Worm (Caenorhabditis elegans): ENCODE data around the gene wrt-10.
A peak's percentile ranks its signal among the peaks of the same experiment; 100 is the strongest.

The wrt-10 gene

DNA sequence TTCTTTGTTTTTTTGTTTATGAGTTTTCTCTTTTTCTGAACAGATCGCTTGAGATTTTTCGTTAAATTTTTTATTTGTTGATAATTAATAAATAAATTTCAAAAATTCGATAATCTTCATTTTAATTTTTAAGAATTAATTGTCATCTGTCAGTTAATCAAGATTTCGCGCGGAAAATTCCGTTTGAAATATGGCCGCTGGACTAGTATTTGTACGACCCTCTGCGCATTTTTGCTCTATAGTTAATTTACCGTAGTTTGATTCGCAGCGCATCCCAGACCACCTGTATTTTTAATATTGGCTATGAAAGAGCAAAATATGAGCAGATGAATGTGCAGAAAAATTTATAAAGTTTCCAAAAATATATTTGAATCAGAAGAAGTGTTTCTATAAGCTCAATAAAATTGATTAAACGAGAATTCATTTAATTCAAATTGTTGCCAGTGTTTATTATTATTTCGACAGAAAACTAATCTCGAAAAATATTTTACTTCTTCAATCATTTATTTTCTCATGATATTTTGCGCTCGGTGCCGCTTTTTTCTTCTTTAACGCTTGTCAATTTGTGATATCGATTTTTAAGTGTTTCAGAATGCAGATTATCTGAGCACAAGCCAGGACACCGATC is 3.4 kb upstream of the wrt-10 start, which contains the start of gene nfi-1:
TSS of gene nfi-1 (plus strand) at position 578 of the 628 bp plus-strand sequence.
- TF ChIP-seq lsl-1 (GFP tag; optimal IDR thresholded peaks at IDR 0.05) (peak; percentile 49), Y53G8AR.9 (GFP tag; conservative IDR thresholded peaks at IDR 0.05) (no peak), B0336.3 (GFP tag; IDR thresholded peaks at IDR 0.05) (no peak), bed-2 (GFP tag; IDR thresholded peaks at IDR 0.05) (no peak), hmg-1.2 (GFP tag; IDR thresholded peaks at IDR 0.05) (no peak; the same call in 1 of the 2 replicates), ceh-58 (GFP tag; IDR thresholded peaks at IDR 0.05) (no peak), F57C9.4 (tag; optimal IDR thresholded peaks at IDR 0.05) (no peak), ztf-28 (GFP tag; IDR thresholded peaks at IDR 0.05) (no peak), lin-35 (GFP tag; optimal IDR thresholded peaks at IDR 0.05) (peak in 1 of 3 experiments; percentile 42), B0035.1 (tag; optimal IDR thresholded peaks at IDR 0.05) (no peak), attf-5 (GFP tag; optimal IDR thresholded peaks at IDR 0.05) (peak; percentile 57), xnd-1 (tag; optimal IDR thresholded peaks at IDR 0.05) (no peak), nfya-2 (GFP tag; IDR thresholded peaks at IDR 0.05) (no peak), unc-62 (GFP tag; optimal IDR thresholded peaks at IDR 0.05) (no peak), let-526 (GFP tag; IDR thresholded peaks at IDR 0.05) (no peak), D2030.7 (GFP tag; IDR thresholded peaks at IDR 0.05) (no peak), ets-4 (GFP tag; optimal IDR thresholded peaks at IDR 0.05) (no peak), ccch-3 (GFP tag; optimal IDR thresholded peaks at IDR 0.05) (no peak), pha-4 (tag; optimal IDR thresholded peaks at IDR 0.05) (no peak), ceh-27 (GFP tag; optimal IDR thresholded peaks at IDR 0.05) (peak; percentile 51), ztf-18 (tag; optimal IDR thresholded peaks at IDR 0.05) (no peak), bed-1 (GFP tag; IDR thresholded peaks at IDR 0.05) (no peak), lin-40 (tag; optimal IDR thresholded peaks at IDR 0.05) (no peak), F37B4.10 (GFP tag; IDR thresholded peaks at IDR 0.05) (no peak), T07F8.4 (tag; optimal IDR thresholded peaks at IDR 0.05) (no peak), nfyb-1 (GFP tag; IDR thresholded peaks at IDR 0.05) (no peak), egl-44 (GFP tag; IDR thresholded peaks at IDR 0.05) (no peak), Y95B8A.8 (GFP tag; IDR thresholded peaks at IDR 0.05) (no peak), ekl-4 (GFP tag; IDR thresholded peaks at IDR 0.05) (no peak), F52B5.7 (tag; optimal IDR thresholded peaks at IDR 0.05) (no peak), ceh-79 (tag; optimal IDR thresholded peaks at IDR 0.05) (no peak), cebp-2 (GFP tag; IDR thresholded peaks at IDR 0.05) (no peak), efl-1 (GFP tag; optimal IDR thresholded peaks at IDR 0.05) (peak; percentile 59), dpl-1 (GFP tag; optimal IDR thresholded peaks at IDR 0.05) (peak; percentile 22), F10E7.11 (tag; optimal IDR thresholded peaks at IDR 0.05) (no peak), hlh-12 (tag; optimal IDR thresholded peaks at IDR 0.05) (no peak), aptf-3 (GFP tag; IDR thresholded peaks at IDR 0.05) (no peak), F57A8.1 (GFP tag; optimal IDR thresholded peaks at IDR 0.05) (no peak), attf-3 (GFP tag; conservative IDR thresholded peaks at IDR 0.05) (no peak), rpc-1 (optimal IDR thresholded peaks at IDR 0.05) (no peak), rpc-1 (tag; optimal IDR thresholded peaks at IDR 0.05) (no peak), somi-1 (GFP tag; optimal IDR thresholded peaks at IDR 0.05) (no peak), hrde-1 (tag; optimal IDR thresholded peaks at IDR 0.05; ENCODE audit: borderline replicate concordance) (no peak), fkh-3 (tag; optimal IDR thresholded peaks at IDR 0.05) (no peak), tbx-9 (tag; optimal IDR thresholded peaks at IDR 0.05; ENCODE audit: borderline replicate concordance) (no peak), K12H6.12 (tag; optimal IDR thresholded peaks at IDR 0.05) (peak; percentile 32), sdz-38 (tag; optimal IDR thresholded peaks at IDR 0.05) (no peak), nhr-90 (tag; optimal IDR thresholded peaks at IDR 0.05) (no peak), ZK185.1 (tag; optimal IDR thresholded peaks at IDR 0.05; ENCODE audit: poor library complexity, severe bottlenecking) (no peak), atf-7 (tag; optimal IDR thresholded peaks at IDR 0.05) (no peak)

All from whole organism, young adult.